Fruit fly (Drosophila melanogaster): ENCODE data around the gene mRpL36.

mRpL36 gene

dm6 chr3L:8081822-8082221 lies 43.1 kb downstream of the mRpL36 start (continued):
- TF ChIP-seq Doc2 (GFP tag; IDR thresholded peaks at IDR 0.05) = no peak
- TF ChIP-seq Sry-δ (GFP tag; optimal IDR thresholded peaks at IDR 0.05) = no peak
- TF ChIP-seq aop (GFP tag; IDR thresholded peaks at IDR 0.05) = no peak
- TF ChIP-seq CG1024 (GFP tag; IDR thresholded peaks at IDR 0.05) = no peak
- TF ChIP-seq Vsx1 (GFP tag; optimal IDR thresholded peaks at IDR 0.05) = peak; percentile 6
- peak; percentile 18 for TF ChIP-seq CG12391 (tag; optimal IDR thresholded peaks at IDR 0.05)
- no peak for TF ChIP-seq CG2129 (GFP tag; IDR thresholded peaks at IDR 0.05; ENCODE audit: partially characterized antibody)
- no peak for TF ChIP-seq Sry-β (GFP tag; optimal IDR thresholded peaks at IDR 0.05)
- no peak for TF ChIP-seq lola (GFP tag; optimal IDR thresholded peaks at IDR 0.05)
- TF ChIP-seq prd (optimal IDR thresholded peaks at IDR 0.05) = no peak
- no peak for TF ChIP-seq prd (GFP tag; IDR thresholded peaks at IDR 0.05)
- peak; percentile 16 for TF ChIP-seq nerfin-1 (tag; optimal IDR thresholded peaks at IDR 0.05)
- TF ChIP-seq Hr51 (GFP tag; optimal IDR thresholded peaks at IDR 0.05) = peak in 1 of 2 experiments; percentile 49
- peak; percentile 60 for TF ChIP-seq CG13894 (tag; optimal IDR thresholded peaks at IDR 0.05)
- TF ChIP-seq CG7963 (GFP tag; IDR thresholded peaks at IDR 0.05; ENCODE audit: partially characterized antibody) = no peak
- TF ChIP-seq CG13775 (GFP tag; optimal IDR thresholded peaks at IDR 0.05) = no peak
- TF ChIP-seq CG1529 (GFP tag; optimal IDR thresholded peaks at IDR 0.05) = peak; percentile 29
- no peak for TF ChIP-seq CG43689 (GFP tag; IDR thresholded peaks at IDR 0.05)
- TF ChIP-seq Rx (GFP tag; IDR thresholded peaks at IDR 0.05) = no peak
- TF ChIP-seq CG3065 (GFP tag; optimal IDR thresholded peaks at IDR 0.05) = no peak
- no peak for TF ChIP-seq tx (GFP tag; optimal IDR thresholded peaks at IDR 0.05)
- TF ChIP-seq grn (GFP tag; optimal IDR thresholded peaks at IDR 0.05) = no peak
- peak; percentile 8 for TF ChIP-seq shn (GFP tag; optimal IDR thresholded peaks at IDR 0.05)
- no peak for TF ChIP-seq NK7.1 (GFP tag; optimal IDR thresholded peaks at IDR 0.05)
- TF ChIP-seq CG2875 (GFP tag; optimal IDR thresholded peaks at IDR 0.05) = peak; percentile 21
- no peak for TF ChIP-seq al (GFP tag; IDR thresholded peaks at IDR 0.05)
- peak; percentile 31 for TF ChIP-seq CG10147 (GFP tag; optimal IDR thresholded peaks at IDR 0.05)
- TF ChIP-seq Poxn (GFP tag; IDR thresholded peaks at IDR 0.05) = no peak
- no peak for TF ChIP-seq br (optimal IDR thresholded peaks at IDR 0.05)
- TF ChIP-seq az2 (GFP tag; optimal IDR thresholded peaks at IDR 0.05) = no peak
- TF ChIP-seq CG4360 (GFP tag; IDR thresholded peaks at IDR 0.05) = no peak
- peak; percentile 19 for TF ChIP-seq CG4328 (GFP tag; optimal IDR thresholded peaks at IDR 0.05)
- TF ChIP-seq luna (GFP tag; optimal IDR thresholded peaks at IDR 0.05) = peak; percentile 30
- peak; percentile 31; the same call in 1 of the 2 replicates for TF ChIP-seq CG6689 (GFP tag; IDR thresholded peaks at IDR 0.05)
- TF ChIP-seq Dll (GFP tag; IDR thresholded peaks at IDR 0.05; ENCODE audit: partially characterized antibody) = peak; percentile 48; the same call in 1 of the 4 replicates
- no peak for TF ChIP-seq CG7745 (tag; optimal IDR thresholded peaks at IDR 0.05)
- no peak for TF ChIP-seq CG1233 (GFP tag; optimal IDR thresholded peaks at IDR 0.05)
- TF ChIP-seq Lhr (GFP tag; optimal IDR thresholded peaks at IDR 0.05) = peak; percentile 10
- TF ChIP-seq CG10431 (GFP tag; optimal IDR thresholded peaks at IDR 0.05) = peak; percentile 24
- TF ChIP-seq Neu2 (GFP tag; optimal IDR thresholded peaks at IDR 0.05; ENCODE audit: borderline replicate concordance) = no peak
- TF ChIP-seq fu2 (GFP tag; optimal IDR thresholded peaks at IDR 0.05) = no peak
- peak; percentile 11 for TF ChIP-seq CG3995 (GFP tag; optimal IDR thresholded peaks at IDR 0.05)
- TF ChIP-seq Antp (GFP tag; optimal IDR thresholded peaks at IDR 0.05) = no peak
- no peak for TF ChIP-seq CoRest (tag; optimal IDR thresholded peaks at IDR 0.05)
- peak; percentile 85 to 95 for TF ChIP-seq Trl (optimal IDR thresholded peaks at IDR 0.05)
- peak; percentile 64 for TF ChIP-seq Trl (GFP tag; optimal IDR thresholded peaks at IDR 0.05)
- TF ChIP-seq CkIIα-i1 (GFP tag; IDR thresholded peaks at IDR 0.05) = no peak
- TF ChIP-seq Lpt (GFP tag; optimal IDR thresholded peaks at IDR 0.05) = no peak
- no peak for TF ChIP-seq CG1832 (GFP tag; optimal IDR thresholded peaks at IDR 0.05)
- peak; percentile 42 for TF ChIP-seq CG2678 (tag; optimal IDR thresholded peaks at IDR 0.05)
- peak; percentile 56 for TF ChIP-seq CG2120 (GFP tag; optimal IDR thresholded peaks at IDR 0.05)
- peak; percentile 63 for TF ChIP-seq CG15269 (tag; optimal IDR thresholded peaks at IDR 0.05)

Measured in whole organism, embryonic.